Fruit fly (Drosophila melanogaster) whole organism, pupa: Measurements from ENCODE around the gene CG31407.

Source experiments
- CG10348 ChIP-seq: fragments of 200-800 bp; sonication (Bioruptor generic); IDR thresholded peaks from 2 replicates; pipeline ENCODE4 v1.3.6; 2022; ENCODE audit warnings: missing biosample characterization, missing genetic modification characterization
- CG12605 ChIP-seq: fragments of 200-800 bp; sonication (Bioruptor generic); IDR thresholded peaks from 2 replicates; pipeline ENCODE4 v1.3.6; 2022; ENCODE audit warnings: missing biosample characterization, missing genetic modification characterization
- CG13204 ChIP-seq: fragments of 200-800 bp; sonication (Bioruptor generic); optimal IDR thresholded peaks from 2 replicates; lab custom pipeline; 2018; ENCODE audit warnings: missing biosample characterization, mild to moderate bottlenecking, missing genetic modification characterization, moderate library complexity
- CG14655 ChIP-seq: fragments of 200-800 bp; sonication (Bioruptor generic); optimal IDR thresholded peaks from 3 replicates; lab custom pipeline; 2017; ENCODE audit warnings: mild to moderate bottlenecking, missing biosample characterization, missing genetic modification reagents, missing genetic modification characterization
- CG15710 ChIP-seq: fragments of 200-800 bp; sonication (Bioruptor generic); optimal IDR thresholded peaks from 2 replicates; lab custom pipeline; 2018; ENCODE audit warnings: missing biosample characterization, mild to moderate bottlenecking, missing genetic modification characterization, moderate library complexity
- CG17806 ChIP-seq: fragments of 200-800 bp; sonication (Bioruptor generic); optimal IDR thresholded peaks from 2 replicates; lab custom pipeline; 2018; ENCODE audit warnings: missing biosample characterization, mild to moderate bottlenecking, missing genetic modification characterization, moderate library complexity
- CG32121 ChIP-seq: fragments of 200-800 bp; sonication (Bioruptor generic); IDR thresholded peaks from 2 replicates; pipeline ENCODE4 v1.3.6; 2022; ENCODE audit warnings: missing biosample characterization, missing genetic modification characterization
- CG34367 ChIP-seq: fragments of 200-800 bp; sonication (Bioruptor generic); optimal IDR thresholded peaks from 2 replicates; lab custom pipeline; 2018; ENCODE audit warnings: missing biosample characterization, mild to moderate bottlenecking, missing genetic modification characterization
- CG4496 ChIP-seq: fragments of 200-800 bp; sonication (Bioruptor generic); IDR thresholded peaks from 3 replicates; pipeline ENCODE4 v1.3.6; 2022; ENCODE audit warnings: missing biosample characterization, missing genetic modification characterization
- CG8159 ChIP-seq: fragments of 200-800 bp; sonication (Bioruptor generic); optimal IDR thresholded peaks from 3 replicates; lab custom pipeline; 2018; ENCODE audit warnings: missing biosample characterization, mild to moderate bottlenecking, missing genetic modification characterization, moderate library complexity
- CG8301 ChIP-seq: fragments of 200-800 bp; sonication (Bioruptor generic); optimal IDR thresholded peaks from 2 replicates; lab custom pipeline; 2018; ENCODE audit warnings: missing biosample characterization, mild to moderate bottlenecking, missing genetic modification characterization
- CG9948 ChIP-seq: fragments of 200-800 bp; sonication (Bioruptor generic); optimal IDR thresholded peaks from 2 replicates; lab custom pipeline; 2018; ENCODE audit warnings: missing biosample characterization, mild to moderate bottlenecking, missing genetic modification characterization, moderate library complexity
- D1 ChIP-seq: fragments of 200-800 bp; sonication (Bioruptor generic); optimal IDR thresholded peaks from 2 replicates; lab custom pipeline; 2018; ENCODE audit warnings: missing biosample characterization, mild to moderate bottlenecking, missing genetic modification characterization, moderate library complexity
- EcR ChIP-seq: fragments of 200-800 bp; sonication (Bioruptor generic); optimal IDR thresholded peaks from 3 replicates; lab custom pipeline; 2019; ENCODE audit warnings: missing biosample characterization, missing genetic modification characterization, mild to moderate bottlenecking, moderate library complexity, missing genetic modification reagents
- Ets98B ChIP-seq: fragments of 200-800 bp; sonication (Bioruptor generic); IDR thresholded peaks from 2 replicates; pipeline ENCODE4 v1.3.6; 2022; ENCODE audit warnings: missing biosample characterization, missing genetic modification characterization
- Pif1A ChIP-seq: fragments of 200-800 bp; sonication (Bioruptor generic); optimal IDR thresholded peaks from 3 replicates; lab custom pipeline; 2016; ENCODE audit warnings: missing biosample characterization, missing genetic modification characterization
- Pif1B ChIP-seq: fragments of 200-800 bp; sonication (Bioruptor generic); optimal IDR thresholded peaks from 3 replicates; lab custom pipeline; 2016; ENCODE audit warnings: missing biosample characterization, missing genetic modification characterization
- Snoo ChIP-seq: fragments of 200-800 bp; sonication (Bioruptor generic); optimal IDR thresholded peaks from 3 replicates; lab custom pipeline; 2017; ENCODE audit warnings: missing biosample characterization, mild to moderate bottlenecking, missing genetic modification characterization, inconsistent platforms
- fd96Ca ChIP-seq: fragments of 200-800 bp; sonication (Bioruptor generic); IDR thresholded peaks from 3 replicates; pipeline ENCODE4 v1.3.6; 2022; ENCODE audit warnings: missing biosample characterization, missing genetic modification characterization
- gl ChIP-seq: fragments of 200-800 bp; sonication (Bioruptor generic); optimal IDR thresholded peaks from 2 replicates; lab custom pipeline; 2018; ENCODE audit warnings: missing biosample characterization, mild to moderate bottlenecking, missing genetic modification characterization
- rn ChIP-seq: fragments of 200-800 bp; sonication (Bioruptor generic); IDR thresholded peaks from 2 replicates; pipeline ENCODE4 v1.3.6; 2022; ENCODE audit warnings: missing biosample characterization, missing genetic modification characterization

CG31407 gene

DNA sequence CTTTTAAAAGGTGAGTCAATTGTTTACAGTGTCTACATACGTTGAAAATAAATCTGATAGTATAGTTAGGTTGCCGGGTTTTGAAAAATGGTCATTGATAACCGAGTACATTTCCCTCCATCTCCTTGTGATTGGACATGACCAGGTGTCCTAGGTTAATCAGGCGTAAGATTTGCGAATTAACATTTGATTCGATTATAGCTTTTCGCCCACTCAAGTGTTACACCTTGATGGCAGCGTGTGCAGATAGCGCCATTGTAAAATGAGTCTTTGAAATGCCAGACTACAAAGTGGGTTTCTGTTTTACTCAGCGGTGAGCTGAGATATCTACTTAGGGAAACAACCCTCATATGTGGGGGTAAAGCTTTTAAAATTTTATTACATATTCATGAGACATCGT is 30.1 kb upstream of the CG31407 start:
- no peak for TF ChIP-seq CG13204 (GFP tag; lab: Kevin White, UChicago)
- no peak for TF ChIP-seq Snoo (tag; lab: Kevin White, UChicago)
- no peak for TF ChIP-seq rn (GFP tag; lab: Robert Waterston, UW)
- TF ChIP-seq Ets98B (GFP tag; lab: Robert Waterston, UW), result no peak
- TF ChIP-seq CG34367 (tag; lab: Kevin White, UChicago), result no peak
- TF ChIP-seq CG17806 (tag; lab: Kevin White, UChicago), result no peak
- TF ChIP-seq CG4496, result no peak
- TF ChIP-seq CG9948 (tag; lab: Kevin White, UChicago), result no peak
- no peak for TF ChIP-seq CG32121
- no peak for TF ChIP-seq Pif1B
- no peak for TF ChIP-seq CG14655 (GFP tag; lab: Kevin White, UChicago)
- no peak for TF ChIP-seq EcR (GFP tag; lab: Kevin White, UChicago)
- TF ChIP-seq CG8301, result no peak
- no peak for TF ChIP-seq CG10348 (GFP tag; lab: Robert Waterston, UW)
- no peak for TF ChIP-seq CG15710 (tag; lab: Kevin White, UChicago)
- no peak for TF ChIP-seq fd96Ca
- TF ChIP-seq CG12605 (GFP tag; lab: Robert Waterston, UW), result no peak
- TF ChIP-seq CG8159 (tag; lab: Kevin White, UChicago), result no peak
- no peak for TF ChIP-seq D1 (tag; lab: Kevin White, UChicago)
- TF ChIP-seq gl (tag; lab: Kevin White, UChicago), result no peak

DNA sequence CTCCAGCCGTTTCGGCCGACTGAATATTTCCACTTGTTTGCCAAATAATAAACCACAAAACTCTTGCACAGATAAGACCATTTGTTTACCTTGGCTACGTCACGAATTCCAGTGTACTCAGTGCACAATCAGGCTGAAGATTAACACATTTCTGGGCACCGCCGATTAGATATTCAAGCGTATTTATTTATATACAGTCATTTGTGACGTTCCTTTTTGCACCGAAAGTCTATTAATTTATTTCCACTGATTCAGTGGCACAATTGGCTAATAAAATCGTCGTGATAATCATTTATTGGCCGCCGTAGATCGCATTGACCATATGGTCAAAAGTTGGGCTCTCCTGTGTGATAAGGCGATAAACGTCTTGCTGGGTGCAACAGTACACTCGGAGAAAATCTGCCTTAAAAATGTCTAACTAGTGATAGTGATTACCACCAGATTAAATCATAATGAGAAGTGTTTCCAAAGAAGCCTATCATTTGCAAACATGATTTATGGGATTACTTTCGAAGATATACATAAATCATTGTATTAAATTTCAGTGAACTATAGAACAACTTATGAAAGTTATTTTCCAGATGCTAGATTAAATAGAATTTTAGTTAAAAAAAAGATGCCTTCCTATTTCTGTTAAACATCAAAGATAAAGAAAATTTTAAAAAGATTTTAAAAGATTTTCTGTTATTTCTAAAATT is 29.5 kb upstream of the CG31407 start:
- TF ChIP-seq Pif1B (no peak), Pif1A (GFP tag; lab: Kevin White, UChicago) (no peak), CG12605 (GFP tag; lab: Robert Waterston, UW) (no peak), CG8159 (tag; lab: Kevin White, UChicago) (no peak), CG10348 (GFP tag; lab: Robert Waterston, UW) (no peak), D1 (tag; lab: Kevin White, UChicago) (no peak), Ets98B (GFP tag; lab: Robert Waterston, UW) (no peak), EcR (GFP tag; lab: Kevin White, UChicago) (no peak), CG14655 (GFP tag; lab: Kevin White, UChicago) (no peak)

DNA sequence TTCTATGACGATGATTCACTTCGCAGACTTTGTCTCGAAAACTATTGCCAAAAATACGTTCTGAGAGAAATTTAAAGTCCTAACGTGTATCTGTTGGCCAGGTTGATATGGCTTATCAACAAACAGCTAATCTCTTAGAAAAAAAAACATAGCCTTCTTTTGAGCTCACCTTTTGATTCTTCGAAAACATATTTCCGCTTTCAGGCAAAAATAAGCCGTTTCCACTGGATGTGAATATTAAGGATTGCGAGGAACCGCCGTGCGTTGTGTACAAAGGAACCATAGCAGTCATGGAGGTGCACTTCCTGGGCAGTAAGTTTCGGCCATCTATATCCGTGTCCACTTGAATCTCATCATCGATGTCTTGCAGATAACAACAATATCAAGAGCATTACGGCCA is 28.6 kb upstream of the CG31407 start:
- TF ChIP-seq Pif1A (GFP tag; lab: Kevin White, UChicago) (no peak), CG34367 (tag; lab: Kevin White, UChicago) (no peak), gl (tag; lab: Kevin White, UChicago) (no peak), rn (GFP tag; lab: Robert Waterston, UW) (no peak), CG10348 (GFP tag; lab: Robert Waterston, UW) (no peak), CG9948 (tag; lab: Kevin White, UChicago) (no peak), Snoo (tag; lab: Kevin White, UChicago) (no peak), Ets98B (GFP tag; lab: Robert Waterston, UW) (no peak), CG8159 (tag; lab: Kevin White, UChicago) (no peak), CG4496 (no peak), CG13204 (GFP tag; lab: Kevin White, UChicago) (no peak), CG32121 (no peak), fd96Ca (no peak), Pif1B (no peak)
- TF ChIP-seq, all 21 proteins: peak for 0

DNA sequence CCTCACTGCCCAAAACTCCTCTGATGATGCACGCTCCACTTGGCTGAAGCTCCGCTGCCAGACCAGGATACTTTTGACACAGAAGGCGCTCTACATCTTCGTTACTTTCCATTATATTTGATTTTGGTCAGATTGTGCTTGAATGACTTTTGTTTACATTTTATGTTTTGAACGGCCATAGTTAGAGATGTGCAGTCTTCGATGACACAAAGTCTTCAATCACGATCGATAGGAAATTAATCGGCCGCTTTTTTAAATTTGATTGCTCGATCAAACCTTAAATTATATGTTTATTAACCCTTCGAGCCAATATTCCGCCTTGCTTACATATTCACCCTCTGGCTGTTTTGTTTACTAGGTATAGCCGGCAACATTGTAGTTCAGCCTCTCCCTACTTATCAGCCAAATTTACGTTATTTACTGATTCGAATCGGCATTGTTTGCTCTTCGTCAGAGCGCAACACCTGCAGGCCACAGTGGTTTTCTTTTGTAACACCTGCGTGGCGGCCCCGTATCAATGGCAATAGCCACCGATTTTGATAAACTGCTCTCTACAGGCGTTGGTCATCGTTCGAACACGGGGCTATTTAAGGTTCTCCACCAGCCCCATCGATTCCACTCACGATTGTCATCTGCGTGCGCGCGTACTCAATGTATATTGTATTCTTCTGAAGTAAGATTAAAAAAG is 27.9 kb upstream of the CG31407 start, which contains the start of the genes Fancl and Npc2e:
Fancl (minus strand) TSS at position 175 of the 688 bp plus-strand sequence.
Npc2e (plus strand) TSS at position 638 of the 688 bp plus-strand sequence.
- TF ChIP-seq CG17806 (tag; lab: Kevin White, UChicago) (no peak), CG13204 (GFP tag; lab: Kevin White, UChicago) (no peak), rn (GFP tag; lab: Robert Waterston, UW) (no peak), CG8301 (no peak), CG4496 (no peak), Ets98B (GFP tag; lab: Robert Waterston, UW) (no peak), gl (tag; lab: Kevin White, UChicago) (no peak), EcR (GFP tag; lab: Kevin White, UChicago) (no peak), CG32121 (no peak), CG10348 (GFP tag; lab: Robert Waterston, UW) (no peak), D1 (tag; lab: Kevin White, UChicago) (no peak), CG8159 (tag; lab: Kevin White, UChicago) (no peak), CG9948 (tag; lab: Kevin White, UChicago) (no peak), fd96Ca (no peak)

DNA sequence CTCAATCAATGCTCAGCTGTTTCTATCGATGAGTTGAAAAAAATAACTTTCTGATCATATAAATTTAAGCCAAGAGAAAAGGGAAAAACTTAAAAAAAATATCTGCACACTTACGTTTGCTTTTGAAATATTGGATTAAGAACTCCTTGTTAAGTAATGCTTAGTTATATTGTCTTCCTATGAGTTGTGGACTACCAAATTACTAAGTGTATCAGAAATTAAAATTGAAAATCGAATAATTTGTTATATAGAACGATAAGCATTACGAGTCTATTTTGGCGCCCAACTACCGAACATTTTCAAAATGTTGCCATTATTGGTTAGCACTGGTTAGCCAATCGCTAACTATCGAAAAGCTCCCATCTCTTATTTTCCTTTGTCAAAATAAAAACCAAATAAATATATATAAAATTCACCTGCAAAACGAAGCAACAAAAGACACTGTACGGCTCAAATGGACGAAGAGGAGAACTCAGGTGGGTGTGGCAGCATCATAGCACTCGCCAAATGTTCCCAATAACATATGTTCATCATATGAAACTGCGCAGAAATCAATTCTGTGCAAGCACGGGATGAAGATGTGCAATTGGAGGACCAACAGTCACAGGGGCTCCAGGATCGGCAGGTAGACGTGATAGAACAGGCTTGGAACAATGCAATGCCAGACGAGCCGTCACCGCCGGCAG is 24.0 kb upstream of the CG31407 start, which contains the start of gene ohgt:
ohgt (plus strand) TSS at position 358 of the 686 bp plus-strand sequence.
- peak; percentile 22 for TF ChIP-seq CG34367 (tag; lab: Kevin White, UChicago)
- TF ChIP-seq CG9948 (tag; lab: Kevin White, UChicago), result peak; percentile 27
- no peak for TF ChIP-seq rn (GFP tag; lab: Robert Waterston, UW)
- TF ChIP-seq, all 21 proteins: peak for 2

DNA sequence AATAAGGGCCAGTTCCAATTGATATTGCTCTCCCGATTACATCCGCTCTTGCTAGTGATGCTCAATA is 23.7 kb upstream of the CG31407 start, which contains the start of gene CG12811:
CG12811 (minus strand) TSS at position 23 of the 67 bp plus-strand sequence.
- no peak for TF ChIP-seq EcR (GFP tag; lab: Kevin White, UChicago)
- TF ChIP-seq CG32121, result no peak
- no peak for TF ChIP-seq Snoo (tag; lab: Kevin White, UChicago)
- no peak for TF ChIP-seq CG8301
- no peak for TF ChIP-seq CG8159 (tag; lab: Kevin White, UChicago)
- TF ChIP-seq CG15710 (tag; lab: Kevin White, UChicago), result no peak
- TF ChIP-seq D1 (tag; lab: Kevin White, UChicago), result no peak
- no peak for TF ChIP-seq CG9948 (tag; lab: Kevin White, UChicago)
- no peak for TF ChIP-seq CG14655 (GFP tag; lab: Kevin White, UChicago)
- TF ChIP-seq CG34367 (tag; lab: Kevin White, UChicago), result no peak
- TF ChIP-seq Pif1B, result no peak
- TF ChIP-seq CG12605 (GFP tag; lab: Robert Waterston, UW), result no peak
- no peak for TF ChIP-seq CG17806 (tag; lab: Kevin White, UChicago)
- TF ChIP-seq CG4496, result no peak
- TF ChIP-seq gl (tag; lab: Kevin White, UChicago), result no peak
